Worm (Caenorhabditis elegans) whole organism, L2 larva: Measurements from ENCODE around the gene B0513.4.

Experiments
- lin-11 ChIP-seq: fragments of 150-350 bp; sonication (generic microtip); optimal IDR thresholded peaks from 2 replicates; lab custom pipeline; 2014; ENCODE audit warnings: missing biosample characterization, missing genetic modification characterization, inconsistent platforms, mixed read lengths
- lsy-2 ChIP-seq, 2 experiments: fragments of 150-350 bp in 1 of 2; sonication (generic microtip) in 1 of 2; optimal IDR thresholded peaks; 2 replicates each; lab custom pipeline; 2014 to 2017; ENCODE audit warnings: missing biosample characterization in 2 of 2, missing genetic modification characterization in 2 of 2
- nhr-12 ChIP-seq: fragments of 150-350 bp; optimal IDR thresholded peaks from 2 replicates; lab custom pipeline; 2014; ENCODE audit warnings: missing biosample characterization, missing genetic modification characterization

ce11 chrIV:13865172-13865571 is 14.8 kb upstream of the B0513.4 start, which contains the start of gene vamp-8:
- no peak for TF ChIP-seq lin-11
- TF ChIP-seq nhr-12 (tag; lab: Kevin White, UChicago), result no peak
- TF ChIP-seq lsy-2 (tag; optimal IDR thresholded peaks at IDR 0.05; lab: Kevin White, UChicago), result no peak
